Worm (Caenorhabditis elegans) whole organism, late embryonic: Measurements from ENCODE around the gene D2063.1.

Source experiments
- ama-1 ChIP-seq: fragments of 150-350 bp; optimal IDR thresholded peaks from 2 replicates; lab custom pipeline; 2014
- ceh-18 ChIP-seq: sonication (generic microtip); optimal IDR thresholded peaks from 2 replicates; lab custom pipeline; 2016; ENCODE audit warnings: missing genetic modification characterization, missing compliant biosample characterization
- ets-4 ChIP-seq: sonication (generic microtip); optimal IDR thresholded peaks from 2 replicates; lab custom pipeline; 2016; ENCODE audit warnings: missing genetic modification characterization, missing compliant biosample characterization
- nhr-11 ChIP-seq: fragments of 150-350 bp; optimal IDR thresholded peaks from 2 replicates; lab custom pipeline; 2014; ENCODE audit warnings: missing biosample characterization, missing genetic modification characterization
- npax-4 ChIP-seq: sonication (generic microtip); optimal IDR thresholded peaks from 2 replicates; lab custom pipeline; 2016; ENCODE audit warnings: missing genetic modification characterization, missing compliant biosample characterization
- pax-1 ChIP-seq: fragments of 150-350 bp; optimal IDR thresholded peaks from 2 replicates; lab custom pipeline; 2014; ENCODE audit warnings: missing biosample characterization, missing genetic modification characterization
- pha-4 ChIP-seq: fragments of 150-350 bp; optimal IDR thresholded peaks from 2 replicates; lab custom pipeline; 2018; ENCODE audit warnings: missing biosample characterization, missing genetic modification reagents, missing genetic modification characterization
- pqm-1 ChIP-seq: sonication (generic microtip); optimal IDR thresholded peaks from 2 replicates; lab custom pipeline; 2016; ENCODE audit warnings: missing genetic modification characterization, missing compliant biosample characterization
- sox-2 ChIP-seq: fragments of 200-800 bp; sonication (Bioruptor generic); IDR thresholded peaks from 2 replicates; pipeline ENCODE4 v1.3.6; 2022; ENCODE audit warnings: missing genetic modification reagents, missing genetic modification characterization, missing compliant biosample characterization
- unc-55 ChIP-seq: sonication (generic microtip); optimal IDR thresholded peaks from 2 replicates; lab custom pipeline; 2017; ENCODE audit warnings: missing biosample characterization, missing genetic modification reagents, missing genetic modification characterization

DNA sequence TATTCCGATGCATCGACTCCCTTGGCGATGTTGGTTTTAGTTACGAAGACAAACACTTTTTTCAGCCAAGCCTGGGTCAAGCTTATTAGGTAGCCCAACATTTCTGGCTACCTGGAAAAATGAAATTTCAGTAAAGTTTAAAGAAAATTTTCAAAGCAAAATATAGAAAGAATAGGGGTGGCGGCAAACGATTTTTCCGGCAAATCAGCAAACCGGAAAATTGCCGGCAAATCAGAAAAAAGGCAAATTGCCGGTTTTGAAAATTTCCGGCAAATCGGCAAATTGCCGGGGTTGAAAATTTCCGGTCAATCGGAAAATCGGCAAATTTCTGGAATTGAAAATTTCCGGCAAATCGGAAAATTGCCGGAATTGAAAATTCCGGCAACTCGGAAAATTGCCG is 50.7 kb downstream of the D2063.1 start, which contains the start of gene F32D1.8:
- TF ChIP-seq ama-1 (no peak), pha-4 (no peak), ceh-18 (no peak), npax-4 (no peak), pqm-1 (no peak), unc-55 (no peak), pax-1 (tag; lab: Kevin White, UChicago) (no peak), ets-4 (no peak), sox-2 (no peak), nhr-11 (no peak)
